Worm (Caenorhabditis elegans): ENCODE results near the gene srsx-24.

ce11 chrV:7374090-7374489 lies 5.2 kb downstream of the srsx-24 start, which contains the start of gene srx-56:
- TF ChIP-seq ama-1 (optimal IDR thresholded peaks at IDR 0.05), result no peak
- no peak for TF ChIP-seq fkh-10 (GFP tag; optimal IDR thresholded peaks at IDR 0.05)
- no peak for TF ChIP-seq aly-2 (tag; optimal IDR thresholded peaks at IDR 0.05)

All from whole organism, L3 larva.